Fruit fly (Drosophila melanogaster): ENCODE data around the gene tHMG1.

tHMG1 gene

dm6 chr3R:22491088-22491879 is at the start of gene tHMG1, which contains the start of gene CCT1:
TSS of gene tHMG1 (plus strand) at chr3R:22491829.
TSS of gene CCT1 (minus strand) at chr3R:22491439.
- TF ChIP-seq Mio (GFP tag; optimal IDR thresholded peaks at IDR 0.05) (no peak), psq (GFP tag; optimal IDR thresholded peaks at IDR 0.05) (no peak), sv (GFP tag; optimal IDR thresholded peaks at IDR 0.05) (no peak), OdsH (GFP tag; optimal IDR thresholded peaks at IDR 0.05) (no peak), Sp1 (GFP tag; optimal IDR thresholded peaks at IDR 0.05) (no peak), dmrt93B (GFP tag; optimal IDR thresholded peaks at IDR 0.05) (no peak), foxo (GFP tag; optimal IDR thresholded peaks at IDR 0.05) (no peak), Jra (GFP tag; optimal IDR thresholded peaks at IDR 0.05) (peak; percentile 73), fru (GFP tag; optimal IDR thresholded peaks at IDR 0.05) (no peak), dsf (GFP tag; optimal IDR thresholded peaks at IDR 0.05; ENCODE audit: borderline replicate concordance) (no peak), dl (GFP tag; optimal IDR thresholded peaks at IDR 0.05; ENCODE audit: insufficient read depth in 1 of 2, partially characterized antibody in 2 of 2) (no peak), HLH106 (tag; optimal IDR thresholded peaks at IDR 0.05) (peak; percentile 3), brk (GFP tag; optimal IDR thresholded peaks at IDR 0.05) (no peak), lola (GFP tag; optimal IDR thresholded peaks at IDR 0.05) (no peak), sage (GFP tag; optimal IDR thresholded peaks at IDR 0.05) (peak; percentile 8), Myc (optimal IDR thresholded peaks at IDR 0.05) (no peak), GATAd (GFP tag; optimal IDR thresholded peaks at IDR 0.05) (no peak), Hnf4 (GFP tag; optimal IDR thresholded peaks at IDR 0.05) (no peak), Dif (GFP tag; optimal IDR thresholded peaks at IDR 0.05; ENCODE audit: partially characterized antibody) (no peak), Hr83 (GFP tag; optimal IDR thresholded peaks at IDR 0.05; ENCODE audit: poor library complexity, severe bottlenecking) (peak; percentile 40), Rel (GFP tag; optimal IDR thresholded peaks at IDR 0.05) (no peak), Rel (tag; optimal IDR thresholded peaks at IDR 0.05) (no peak), h (GFP tag; optimal IDR thresholded peaks at IDR 0.05) (peak; percentile 32), CG9705 (GFP tag; optimal IDR thresholded peaks at IDR 0.05) (no peak), tai (GFP tag; optimal IDR thresholded peaks at IDR 0.05) (no peak)

dm6 chr3R:22446493-22446892 is 45.1 kb upstream of the tHMG1 start, which contains the start of gene CG12499:
TSS of gene CG12499 (minus strand) at chr3R:22446587.
- TF ChIP-seq Myc (optimal IDR thresholded peaks at IDR 0.05) (peak; percentile 19), Dif (GFP tag; optimal IDR thresholded peaks at IDR 0.05; ENCODE audit: partially characterized antibody) (no peak)

- no peak for TF ChIP-seq Sp1 (GFP tag; optimal IDR thresholded peaks at IDR 0.05)
- no peak for TF ChIP-seq N (GFP tag; optimal IDR thresholded peaks at IDR 0.05)
- no peak for TF ChIP-seq Hnf4 (GFP tag; optimal IDR thresholded peaks at IDR 0.05)
- no peak for TF ChIP-seq jim (GFP tag; optimal IDR thresholded peaks at IDR 0.05)
- no peak for TF ChIP-seq lola (GFP tag; optimal IDR thresholded peaks at IDR 0.05)
- TF ChIP-seq tai (GFP tag; optimal IDR thresholded peaks at IDR 0.05), result no peak
- TF ChIP-seq fru (GFP tag; optimal IDR thresholded peaks at IDR 0.05), result peak; percentile 83
- peak; percentile 9 to 74 for TF ChIP-seq foxo (GFP tag; optimal IDR thresholded peaks at IDR 0.05)
- TF ChIP-seq dsf (GFP tag; optimal IDR thresholded peaks at IDR 0.05; ENCODE audit: borderline replicate concordance), result no peak
- no peak for TF ChIP-seq sv (GFP tag; optimal IDR thresholded peaks at IDR 0.05)
- peak; percentile 74 for TF ChIP-seq CG32264 (GFP tag; optimal IDR thresholded peaks at IDR 0.05)
- TF ChIP-seq h (GFP tag; optimal IDR thresholded peaks at IDR 0.05), result peak; percentile 76
- TF ChIP-seq Hr83 (GFP tag; optimal IDR thresholded peaks at IDR 0.05; ENCODE audit: poor library complexity, severe bottlenecking), result peak; percentile 87
- no peak for TF ChIP-seq CG9705 (GFP tag; optimal IDR thresholded peaks at IDR 0.05)
- no peak for TF ChIP-seq psq (GFP tag; optimal IDR thresholded peaks at IDR 0.05)
- TF ChIP-seq br (GFP tag; optimal IDR thresholded peaks at IDR 0.05), result peak; percentile 43
- peak; percentile 6 for TF ChIP-seq Jra (GFP tag; optimal IDR thresholded peaks at IDR 0.05)
- peak; percentile 93 for TF ChIP-seq Vsx2 (GFP tag; optimal IDR thresholded peaks at IDR 0.05; ENCODE audit: partially characterized antibody)
- TF ChIP-seq Rel (GFP tag; optimal IDR thresholded peaks at IDR 0.05), result peak; percentile 65
- TF ChIP-seq Rel (tag; optimal IDR thresholded peaks at IDR 0.05), result peak; percentile 96
- no peak for TF ChIP-seq brk (GFP tag; optimal IDR thresholded peaks at IDR 0.05)
- TF ChIP-seq dl (GFP tag; optimal IDR thresholded peaks at IDR 0.05; ENCODE audit: insufficient read depth in 1 of 2, partially characterized antibody in 2 of 2), result no peak
- TF ChIP-seq Abd-B (GFP tag; optimal IDR thresholded peaks at IDR 0.05), result no peak
- no peak for TF ChIP-seq Dfd (GFP tag; optimal IDR thresholded peaks at IDR 0.05)
- peak; percentile 54 for TF ChIP-seq HLH106 (tag; optimal IDR thresholded peaks at IDR 0.05)
- no peak for TF ChIP-seq Mio (GFP tag; optimal IDR thresholded peaks at IDR 0.05)
- peak; percentile 43 for TF ChIP-seq ey (GFP tag; optimal IDR thresholded peaks at IDR 0.05)
- TF ChIP-seq sage (GFP tag; optimal IDR thresholded peaks at IDR 0.05), result no peak
- TF ChIP-seq OdsH (GFP tag; optimal IDR thresholded peaks at IDR 0.05), result peak; percentile 50
Measured at dm6 chr3R:22447195-22447873, 44.3 kb upstream of the tHMG1 start, which contains the start of gene CG34288. TSS of gene CG34288 (minus strand) at chr3R:22447263.
